Worm (Caenorhabditis elegans) whole organism, L3 larva: ENCODE measurements around the gene F38A5.8.

Experiments
- R02D3.7 ChIP-seq: fragments of 150-350 bp; optimal IDR thresholded peaks from 2 replicates; lab custom pipeline; 2014; ENCODE audit warnings: missing biosample characterization, missing genetic modification characterization
- ZK546.5 ChIP-seq: sonication (generic microtip); optimal IDR thresholded peaks from 2 replicates; lab custom pipeline; 2017; ENCODE audit warnings: missing biosample characterization, missing genetic modification characterization
- aly-2 ChIP-seq: fragments of 150-350 bp; optimal IDR thresholded peaks from 2 replicates; lab custom pipeline; 2014; ENCODE audit warnings: missing biosample characterization, missing genetic modification characterization
- ceh-28 ChIP-seq: fragments of 150-350 bp; optimal IDR thresholded peaks from 2 replicates; lab custom pipeline; 2014; ENCODE audit warnings: missing biosample characterization, missing genetic modification reagents, missing genetic modification characterization
- ceh-9 ChIP-seq: sonication (generic microtip); optimal IDR thresholded peaks from 2 replicates; lab custom pipeline; 2018; ENCODE audit warnings: missing biosample characterization, missing genetic modification characterization
- daf-12 ChIP-seq: fragments of 150-350 bp; optimal IDR thresholded peaks from 2 replicates; lab custom pipeline; 2014; ENCODE audit warnings: missing biosample characterization, missing genetic modification reagents, missing genetic modification characterization
- egl-27 ChIP-seq: sonication (generic microtip); optimal IDR thresholded peaks from 4 replicates; lab custom pipeline; 2017; ENCODE audit warnings: missing biosample characterization, missing genetic modification reagents, missing genetic modification characterization
- egl-5 ChIP-seq: fragments of 150-350 bp; optimal IDR thresholded peaks from 2 replicates; lab custom pipeline; 2017; ENCODE audit warnings: missing biosample characterization, missing genetic modification reagents, missing genetic modification characterization, inconsistent platforms
- elt-1 ChIP-seq: fragments of 150-350 bp; optimal IDR thresholded peaks from 2 replicates; lab custom pipeline; 2014; ENCODE audit warnings: missing biosample characterization, missing genetic modification characterization
- elt-2 ChIP-seq: sonication (generic microtip); optimal IDR thresholded peaks from 2 replicates; lab custom pipeline; 2016; ENCODE audit warnings: missing genetic modification reagents, mild to moderate bottlenecking, missing genetic modification characterization, missing compliant biosample characterization
- elt-3 ChIP-seq, 3 experiments: fragments of 150-350 bp in 1 of 3; sonication (generic microtip) in 2 of 3; optimal IDR thresholded peaks; 2 replicates in 2 of 3; 4 replicates in 1 of 3; lab custom pipeline; 2014 to 2017; ENCODE audit warnings: missing biosample characterization in 3 of 3, missing genetic modification characterization in 3 of 3
- eor-1 ChIP-seq, 2 experiments: fragments of 150-350 bp; optimal IDR thresholded peaks; 2 replicates each; lab custom pipeline; 2014 to 2018; ENCODE audit warnings: missing biosample characterization in 2 of 2, missing genetic modification characterization in 2 of 2
- fkh-10 ChIP-seq: sonication (generic microtip); optimal IDR thresholded peaks from 2 replicates; lab custom pipeline; 2017; ENCODE audit warnings: missing biosample characterization, missing genetic modification reagents, missing genetic modification characterization
- fkh-2 ChIP-seq: fragments of 150-350 bp; optimal IDR thresholded peaks from 2 replicates; lab custom pipeline; 2014; ENCODE audit warnings: missing biosample characterization, missing genetic modification reagents, missing genetic modification characterization
- fos-1 ChIP-seq: fragments of 150-350 bp; optimal IDR thresholded peaks from 2 replicates; lab custom pipeline; 2014; ENCODE audit warnings: missing biosample characterization, missing genetic modification characterization
- hmg-11 ChIP-seq: sonication (generic microtip); optimal IDR thresholded peaks from 2 replicates; lab custom pipeline; 2016; ENCODE audit warnings: missing genetic modification characterization, missing compliant biosample characterization
- jun-1 ChIP-seq: fragments of 150-350 bp; optimal IDR thresholded peaks from 2 replicates; lab custom pipeline; 2014; ENCODE audit warnings: missing biosample characterization, missing genetic modification reagents, missing genetic modification characterization
- lin-15B ChIP-seq: fragments of 150-350 bp; optimal IDR thresholded peaks from 2 replicates; lab custom pipeline; 2014; ENCODE audit warnings: missing biosample characterization, missing genetic modification characterization
- lin-39 ChIP-seq: fragments of 150-350 bp; optimal IDR thresholded peaks from 2 replicates; lab custom pipeline; 2018; ENCODE audit warnings: missing biosample characterization, missing genetic modification reagents, missing genetic modification characterization
- lsy-12 ChIP-seq: sonication (generic microtip); optimal IDR thresholded peaks from 2 replicates; lab custom pipeline; 2016; ENCODE audit warnings: mild to moderate bottlenecking, missing genetic modification characterization, missing compliant biosample characterization
- mdl-1 ChIP-seq: fragments of 150-350 bp; optimal IDR thresholded peaks from 2 replicates; lab custom pipeline; 2014; ENCODE audit warnings: missing biosample characterization, missing genetic modification characterization
- mml-1 ChIP-seq: fragments of 150-350 bp; sonication (generic microtip); optimal IDR thresholded peaks from 3 replicates; lab custom pipeline; 2014; ENCODE audit warnings: missing biosample characterization, missing genetic modification characterization
- nfya-1 ChIP-seq: sonication (generic microtip); optimal IDR thresholded peaks from 2 replicates; lab custom pipeline; 2017; ENCODE audit warnings: missing genetic modification characterization, mild to moderate bottlenecking, missing compliant biosample characterization, antibody characterized with exemption, moderate library complexity; ENCODE audit not compliant: insufficient read depth
- nhr-11 ChIP-seq: fragments of 150-350 bp; optimal IDR thresholded peaks from 2 replicates; lab custom pipeline; 2014; ENCODE audit warnings: missing biosample characterization, missing genetic modification characterization
- nhr-12 ChIP-seq: fragments of 150-350 bp; optimal IDR thresholded peaks from 2 replicates; lab custom pipeline; 2014; ENCODE audit warnings: missing biosample characterization, missing genetic modification characterization
- nhr-23 ChIP-seq: fragments of 150-350 bp; optimal IDR thresholded peaks from 2 replicates; lab custom pipeline; 2014; ENCODE audit warnings: missing biosample characterization, missing genetic modification reagents, missing genetic modification characterization
- nhr-237 ChIP-seq: fragments of 150-350 bp; optimal IDR thresholded peaks from 2 replicates; lab custom pipeline; 2014; ENCODE audit warnings: missing biosample characterization, missing genetic modification characterization
- nhr-28 ChIP-seq: fragments of 150-350 bp; optimal IDR thresholded peaks from 2 replicates; lab custom pipeline; 2014; ENCODE audit warnings: missing biosample characterization, missing genetic modification characterization
- nhr-43 ChIP-seq: sonication (generic microtip); optimal IDR thresholded peaks from 2 replicates; lab custom pipeline; 2016; ENCODE audit warnings: mild to moderate bottlenecking, missing genetic modification characterization, missing compliant biosample characterization; ENCODE audit not compliant: poor library complexity, severe bottlenecking
- nhr-67 ChIP-seq: fragments of 150-350 bp; optimal IDR thresholded peaks from 2 replicates; lab custom pipeline; 2014; ENCODE audit warnings: missing biosample characterization, missing genetic modification characterization
- nhr-76 ChIP-seq: fragments of 150-350 bp; sonication (generic microtip); optimal IDR thresholded peaks from 5 replicates; lab custom pipeline; 2014; ENCODE audit warnings: missing biosample characterization, missing genetic modification characterization
- pha-4 ChIP-seq: fragments of 150-350 bp; optimal IDR thresholded peaks from 2 replicates; lab custom pipeline; 2014; ENCODE audit warnings: missing biosample characterization, missing genetic modification reagents, missing genetic modification characterization
- pqm-1 ChIP-seq: fragments of 150-350 bp; optimal IDR thresholded peaks from 2 replicates; lab custom pipeline; 2017; ENCODE audit warnings: missing biosample characterization, missing genetic modification characterization, inconsistent platforms
- sea-2 ChIP-seq: fragments of 150-350 bp; sonication (generic microtip); optimal IDR thresholded peaks from 4 replicates; lab custom pipeline; 2014; ENCODE audit warnings: missing biosample characterization, missing genetic modification reagents, missing genetic modification characterization
- skn-1 ChIP-seq: fragments of 150-350 bp; optimal IDR thresholded peaks from 2 replicates; lab custom pipeline; 2014; ENCODE audit warnings: missing biosample characterization, missing genetic modification characterization
- snpc-4 ChIP-seq: fragments of 150-350 bp; optimal IDR thresholded peaks from 2 replicates; lab custom pipeline; 2014; ENCODE audit warnings: missing biosample characterization, missing genetic modification characterization
- tbx-2 ChIP-seq: sonication (generic microtip); optimal IDR thresholded peaks from 2 replicates; lab custom pipeline; 2016; ENCODE audit warnings: mild to moderate bottlenecking, missing genetic modification characterization, missing compliant biosample characterization
- unc-62 ChIP-seq: fragments of 150-350 bp; sonication (generic microtip); optimal IDR thresholded peaks from 4 replicates; lab custom pipeline; 2014; ENCODE audit warnings: missing biosample characterization, missing genetic modification reagents, missing genetic modification characterization
- zag-1 ChIP-seq: fragments of 150-350 bp; optimal IDR thresholded peaks from 2 replicates; lab custom pipeline; 2014; ENCODE audit warnings: missing biosample characterization, missing genetic modification characterization
- ztf-4 ChIP-seq: fragments of 150-350 bp; optimal IDR thresholded peaks from 2 replicates; lab custom pipeline; 2014; ENCODE audit warnings: missing biosample characterization, missing genetic modification characterization

The F38A5.8 gene

DNA sequence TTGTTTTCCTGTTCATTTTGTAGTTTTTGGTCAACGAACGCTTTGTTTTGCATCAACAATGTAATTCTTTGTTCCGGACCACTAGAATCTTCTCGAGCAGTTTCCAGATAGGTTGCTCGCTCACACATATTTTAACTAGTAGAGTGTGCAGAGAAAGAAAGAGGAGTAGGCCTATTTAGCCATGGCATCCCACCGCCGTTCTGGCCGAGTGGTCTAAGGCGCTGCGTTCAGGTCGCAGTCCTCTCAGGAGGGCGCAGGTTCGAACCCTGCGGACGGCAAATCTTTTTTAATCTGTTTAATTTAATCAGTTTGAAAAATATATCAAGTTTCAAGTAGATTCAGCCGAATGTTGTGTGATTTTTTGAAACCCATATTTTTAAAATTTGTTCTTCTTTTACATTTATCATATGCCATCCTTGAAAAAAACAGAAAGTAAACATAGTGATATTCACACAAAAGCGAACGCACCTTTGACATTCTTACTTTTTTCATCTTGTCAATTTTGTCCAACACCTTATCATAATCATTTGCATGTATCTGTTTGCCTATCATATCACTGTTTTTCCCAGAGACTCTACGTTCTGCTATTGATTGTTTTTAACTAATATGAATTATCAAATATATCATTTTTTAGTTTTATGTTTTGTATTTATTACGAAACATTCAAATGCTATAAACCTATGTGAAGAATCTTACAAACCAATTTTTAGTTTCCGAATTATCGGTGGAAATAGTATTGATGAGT is 42.8 kb upstream of the F38A5.8 start, which contains the start of gene try-3:
Gene try-3 (plus strand): TSS at position 532 of the 745 bp plus-strand sequence.
- TF ChIP-seq nhr-23 (peak; percentile 32), nfya-1 (tag; lab: Kevin White, UChicago) (peak; percentile 71), elt-3 (tag; optimal IDR thresholded peaks at IDR 0.05; lab: Kevin White, UChicago) (peak in 1 of 3 experiments; percentile 63), R02D3.7 (tag; lab: Kevin White, UChicago) (peak; percentile 14), snpc-4 (tag; lab: Kevin White, UChicago) (peak; percentile 58), egl-27 (peak; percentile 33), ceh-28 (tag; lab: Kevin White, UChicago) (no peak), skn-1 (peak; percentile 33), mml-1 (tag; lab: Kevin White, UChicago) (no peak), nhr-43 (tag; lab: Kevin White, UChicago) (peak; percentile 76), nhr-237 (tag; lab: Kevin White, UChicago) (no peak), pha-4 (tag; lab: Kevin White, UChicago) (peak; percentile 70), pqm-1 (tag; lab: Kevin White, UChicago) (peak; percentile 43), sea-2 (GFP tag; lab: Kevin White, UChicago) (no peak), elt-2 (peak; percentile 56), lin-15B (peak; percentile 49), lsy-12 (tag; lab: Kevin White, UChicago) (peak; percentile 21), lin-39 (tag; lab: Kevin White, UChicago) (peak; percentile 88), hmg-11 (tag; lab: Kevin White, UChicago) (peak; percentile 77)

- no peak for TF ChIP-seq nhr-12 (tag; lab: Kevin White, UChicago)
- TF ChIP-seq snpc-4 (tag; lab: Kevin White, UChicago): no peak
- TF ChIP-seq ceh-9 (tag; lab: Kevin White, UChicago): no peak
- TF ChIP-seq fos-1 (tag; lab: Kevin White, UChicago): no peak
- no peak for TF ChIP-seq nhr-23
- TF ChIP-seq egl-5 (tag; lab: Kevin White, UChicago): no peak
- TF ChIP-seq jun-1 (tag; lab: Kevin White, UChicago): no peak
- no peak for TF ChIP-seq skn-1
- TF ChIP-seq unc-62 (GFP tag; lab: Kevin White, UChicago): no peak
- TF ChIP-seq pha-4 (tag; lab: Kevin White, UChicago): no peak
- TF ChIP-seq nhr-67 (tag; lab: Kevin White, UChicago): no peak
- no peak for TF ChIP-seq ZK546.5 (tag; lab: Kevin White, UChicago)
- TF ChIP-seq ztf-4 (tag; lab: Kevin White, UChicago): no peak
- TF ChIP-seq elt-1 (tag; lab: Kevin White, UChicago): no peak
- TF ChIP-seq egl-27: no peak
Measured at ce11 chrIV:6560434-6560833, 39.1 kb upstream of the F38A5.8 start, which contains the start of gene best-9. best-9 (plus strand) TSS chrIV:6560734.

- TF ChIP-seq sea-2 (GFP tag; lab: Kevin White, UChicago): no peak
- TF ChIP-seq pha-4 (tag; lab: Kevin White, UChicago): peak; percentile 38
Measured at ce11 chrIV:6562039-6562438, 37.5 kb upstream of the F38A5.8 start.

ce11 chrIV:6565605-6566004 is 33.9 kb upstream of the F38A5.8 start:
- TF ChIP-seq snpc-4 (tag; lab: Kevin White, UChicago): peak; percentile 44
- no peak for TF ChIP-seq mdl-1 (tag; lab: Kevin White, UChicago)
- TF ChIP-seq, all 47 proteins: peak for 1

DNA sequence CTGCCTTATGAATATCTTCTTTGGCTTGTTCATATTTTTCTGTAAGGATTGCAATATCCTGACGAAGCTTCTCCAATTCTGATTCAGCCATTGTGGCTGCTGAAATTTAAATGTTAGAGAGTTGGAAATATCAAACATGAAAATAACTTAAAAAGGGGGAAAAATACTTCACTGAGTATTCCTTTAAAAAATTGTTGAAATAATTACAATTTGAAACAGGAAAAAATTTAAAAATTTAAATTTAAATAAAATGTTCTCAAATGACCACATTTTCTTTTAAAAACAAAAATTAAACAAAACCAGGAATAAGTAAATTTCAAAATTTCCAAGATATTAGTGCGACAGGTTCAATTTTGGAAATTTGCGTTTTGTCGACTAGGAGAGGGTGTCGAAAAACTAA is 27.3 kb upstream of the F38A5.8 start, which contains the start of gene bicd-1:
Gene bicd-1 (minus strand): TSS at position 101 of the 400 bp plus-strand sequence.
- no peak for TF ChIP-seq nhr-28 (tag; lab: Kevin White, UChicago)
- TF ChIP-seq eor-1 (tag; optimal IDR thresholded peaks at IDR 0.05; lab: Kevin White, UChicago): no peak
- no peak for TF ChIP-seq nhr-67 (tag; lab: Kevin White, UChicago)
- TF ChIP-seq tbx-2: no peak
- no peak for TF ChIP-seq aly-2 (tag; lab: Kevin White, UChicago)
- TF ChIP-seq skn-1: no peak
- no peak for TF ChIP-seq jun-1 (tag; lab: Kevin White, UChicago)
- no peak for TF ChIP-seq nhr-76
- no peak for TF ChIP-seq fkh-2 (tag; lab: Kevin White, UChicago)
- no peak for TF ChIP-seq elt-1 (tag; lab: Kevin White, UChicago)
- no peak for TF ChIP-seq unc-62 (GFP tag; lab: Kevin White, UChicago)
- TF ChIP-seq daf-12 (tag; lab: Kevin White, UChicago): no peak
- no peak for TF ChIP-seq nhr-11
- TF ChIP-seq zag-1 (tag; lab: Kevin White, UChicago): no peak
- no peak for TF ChIP-seq lin-15B
- TF ChIP-seq fkh-10 (GFP tag; lab: Kevin White, UChicago): no peak
